Worm (Caenorhabditis elegans) whole organism, L2 larva: ENCODE data around the gene ZK546.2.

Experiments
- R02D3.7 ChIP-seq: fragments of 150-350 bp; optimal IDR thresholded peaks from 2 replicates; lab custom pipeline; 2014; ENCODE audit warnings: missing biosample characterization, missing genetic modification characterization
- aly-2 ChIP-seq: fragments of 150-350 bp; optimal IDR thresholded peaks from 2 replicates; lab custom pipeline; 2014; ENCODE audit warnings: missing biosample characterization, missing genetic modification characterization
- ama-1 ChIP-seq: fragments of 150-350 bp; optimal IDR thresholded peaks from 2 replicates; lab custom pipeline; 2018; ENCODE audit warnings: inconsistent platforms
- dmd-4 ChIP-seq: sonication (generic microtip); optimal IDR thresholded peaks from 2 replicates; lab custom pipeline; 2017; ENCODE audit warnings: missing biosample characterization, missing genetic modification characterization
- lin-39 ChIP-seq: fragments of 150-350 bp; optimal IDR thresholded peaks from 2 replicates; lab custom pipeline; 2014; ENCODE audit warnings: missing biosample characterization, missing genetic modification reagents, missing genetic modification characterization
- nhr-10 ChIP-seq: sonication (generic microtip); optimal IDR thresholded peaks from 2 replicates; lab custom pipeline; 2017; ENCODE audit warnings: missing biosample characterization, missing genetic modification characterization
- nhr-12 ChIP-seq: fragments of 150-350 bp; optimal IDR thresholded peaks from 2 replicates; lab custom pipeline; 2014; ENCODE audit warnings: missing biosample characterization, missing genetic modification characterization
- nhr-129 ChIP-seq: fragments of 150-350 bp; optimal IDR thresholded peaks from 2 replicates; lab custom pipeline; 2014; ENCODE audit warnings: missing biosample characterization, missing genetic modification characterization
- nhr-23 ChIP-seq: fragments of 150-350 bp; optimal IDR thresholded peaks from 2 replicates; lab custom pipeline; 2014; ENCODE audit warnings: missing biosample characterization, missing genetic modification reagents, missing genetic modification characterization
- sem-4 ChIP-seq: fragments of 150-350 bp; optimal IDR thresholded peaks from 2 replicates; lab custom pipeline; 2014; ENCODE audit warnings: missing biosample characterization, missing genetic modification reagents, missing genetic modification characterization
- sma-3 ChIP-seq: sonication (generic microtip); optimal IDR thresholded peaks from 2 replicates; lab custom pipeline; 2016; ENCODE audit warnings: missing genetic modification reagents, missing genetic modification characterization, missing compliant biosample characterization
- snpc-4 ChIP-seq: fragments of 150-350 bp; optimal IDR thresholded peaks from 2 replicates; lab custom pipeline; 2014; ENCODE audit warnings: missing biosample characterization, missing genetic modification characterization

DNA sequence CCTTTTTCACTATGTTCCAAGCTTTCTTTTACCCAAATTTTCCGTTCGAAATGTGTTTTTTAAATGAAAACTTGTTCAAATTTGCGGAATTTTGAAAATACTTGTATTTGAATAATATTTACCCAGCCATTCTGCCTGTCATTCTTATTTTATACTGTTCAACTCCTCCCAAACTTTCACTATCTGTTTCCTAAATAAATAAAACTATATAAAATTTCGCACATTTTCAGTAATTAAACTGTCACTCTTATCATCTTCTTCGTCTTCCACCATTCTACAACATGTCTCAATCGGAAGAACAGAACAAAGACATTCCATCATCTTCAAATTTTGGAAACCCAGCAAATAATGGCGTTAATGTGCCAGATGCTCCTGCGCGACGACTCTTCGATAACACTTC, 41.0 kb upstream of the ZK546.2 start, which contains the start of gene btbd-10:
- TF ChIP-seq aly-2 (tag; lab: Kevin White, UChicago) (no peak), nhr-129 (no peak), dmd-4 (tag; lab: Kevin White, UChicago) (no peak), ama-1 (lab: Kevin White, UChicago) (no peak), lin-39 (no peak), sem-4 (tag; lab: Kevin White, UChicago) (no peak), nhr-23 (tag; lab: Kevin White, UChicago) (no peak), snpc-4 (tag; lab: Kevin White, UChicago) (no peak), nhr-12 (no peak), nhr-10 (tag; lab: Kevin White, UChicago) (no peak), R02D3.7 (no peak), sma-3 (GFP tag; lab: Kevin White, UChicago) (no peak)
